Fruit fly (Drosophila melanogaster): ENCODE results near the gene CG13471.

The CG13471 gene

dm6 chr3L:14757464-14758384 lies 24.4 kb upstream of the CG13471 start, which contains the start of gene CG42507:
Gene CG42507, minus strand, starts transcription at chr3L:14757962.
- TF ChIP-seq CG15710 (tag; optimal IDR thresholded peaks at IDR 0.05) (peak; percentile 13), CG17806 (tag; optimal IDR thresholded peaks at IDR 0.05) (no peak), CG32121 (GFP tag; IDR thresholded peaks at IDR 0.05) (peak; percentile 44), gl (tag; optimal IDR thresholded peaks at IDR 0.05) (peak; percentile 29), Pif1A (GFP tag; optimal IDR thresholded peaks at IDR 0.05) (no peak), CG8159 (tag; optimal IDR thresholded peaks at IDR 0.05) (peak; percentile 9), CG13204 (GFP tag; optimal IDR thresholded peaks at IDR 0.05) (peak; percentile 61), rn (GFP tag; IDR thresholded peaks at IDR 0.05) (no peak), CG14655 (GFP tag; optimal IDR thresholded peaks at IDR 0.05) (no peak), Ets98B (GFP tag; IDR thresholded peaks at IDR 0.05) (peak; percentile 61; the same call in 1 of the 2 replicates), EcR (GFP tag; optimal IDR thresholded peaks at IDR 0.05) (peak; percentile 68), CG10348 (GFP tag; IDR thresholded peaks at IDR 0.05) (no peak), CG9948 (tag; optimal IDR thresholded peaks at IDR 0.05) (no peak), Snoo (tag; optimal IDR thresholded peaks at IDR 0.05) (no peak), D1 (tag; optimal IDR thresholded peaks at IDR 0.05) (no peak), Pif1B (GFP tag; optimal IDR thresholded peaks at IDR 0.05) (peak; percentile 16), CG8301 (tag; optimal IDR thresholded peaks at IDR 0.05) (no peak), CG4496 (GFP tag; IDR thresholded peaks at IDR 0.05) (peak; percentile 6; the same call in 1 of the 3 replicates), fd96Ca (GFP tag; IDR thresholded peaks at IDR 0.05) (peak; percentile 50; the same call in 2 of the 3 replicates), CG12605 (GFP tag; IDR thresholded peaks at IDR 0.05) (peak; percentile 58; the same call in 1 of the 2 replicates), CG34367 (tag; optimal IDR thresholded peaks at IDR 0.05) (peak; percentile 33)

DNA sequence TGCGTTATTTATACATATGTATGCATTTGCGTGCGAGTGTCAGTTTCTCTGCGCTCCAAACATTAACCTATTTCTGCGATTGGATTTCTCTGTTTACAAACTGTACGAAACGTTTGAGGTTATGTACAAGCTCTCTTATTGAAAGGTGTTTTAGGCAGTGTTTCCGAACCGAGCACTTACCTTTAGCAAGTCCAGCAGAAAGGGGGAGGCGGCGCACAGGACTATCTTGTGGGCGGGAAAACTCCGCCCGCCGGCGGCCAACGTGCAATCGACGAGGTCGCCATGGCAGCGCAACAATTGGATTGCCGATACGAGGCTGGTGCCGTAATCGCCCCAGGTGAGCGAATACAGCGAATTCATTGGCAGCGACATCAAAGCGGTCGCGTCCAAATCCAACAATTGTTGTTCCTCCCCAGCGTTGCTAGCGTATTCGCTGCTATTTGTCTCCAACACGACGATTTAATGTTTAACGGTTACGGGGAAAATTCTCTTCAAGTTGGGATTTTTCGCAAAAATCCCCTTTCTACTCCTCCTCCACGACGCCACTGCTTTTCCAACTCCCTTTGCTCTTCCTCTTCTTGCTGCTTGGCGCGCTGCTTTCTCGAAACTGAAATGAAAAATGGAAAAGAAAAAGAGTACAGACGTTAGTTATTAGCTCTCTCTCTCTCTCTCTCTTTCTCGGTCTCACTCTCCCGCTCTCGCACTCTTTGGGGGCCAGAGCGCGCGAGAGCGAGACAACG lies 23.6 kb upstream of the CG13471 start:
- TF ChIP-seq Snoo (tag; optimal IDR thresholded peaks at IDR 0.05) (peak; percentile 86), CG34367 (tag; optimal IDR thresholded peaks at IDR 0.05) (peak; percentile 83), gl (tag; optimal IDR thresholded peaks at IDR 0.05) (peak; percentile 46), CG14655 (GFP tag; optimal IDR thresholded peaks at IDR 0.05) (peak; percentile 92), CG12605 (GFP tag; IDR thresholded peaks at IDR 0.05) (peak; percentile 92), CG15710 (tag; optimal IDR thresholded peaks at IDR 0.05) (peak; percentile 83), CG8301 (tag; optimal IDR thresholded peaks at IDR 0.05) (peak; percentile 90), CG8159 (tag; optimal IDR thresholded peaks at IDR 0.05) (peak; percentile 85), CG17806 (tag; optimal IDR thresholded peaks at IDR 0.05) (peak; percentile 79), CG4496 (GFP tag; IDR thresholded peaks at IDR 0.05) (peak; percentile 97), CG13204 (GFP tag; optimal IDR thresholded peaks at IDR 0.05) (peak; percentile 74), fd96Ca (GFP tag; IDR thresholded peaks at IDR 0.05) (peak; percentile 97), Ets98B (GFP tag; IDR thresholded peaks at IDR 0.05) (peak; percentile 94), Pif1A (GFP tag; optimal IDR thresholded peaks at IDR 0.05) (peak; percentile 80), EcR (GFP tag; optimal IDR thresholded peaks at IDR 0.05) (no peak), D1 (tag; optimal IDR thresholded peaks at IDR 0.05) (peak; percentile 30), CG10348 (GFP tag; IDR thresholded peaks at IDR 0.05) (peak; percentile 87), CG9948 (tag; optimal IDR thresholded peaks at IDR 0.05) (peak; percentile 80), Pif1B (GFP tag; optimal IDR thresholded peaks at IDR 0.05) (peak; percentile 72), rn (GFP tag; IDR thresholded peaks at IDR 0.05) (peak; percentile 87), CG32121 (GFP tag; IDR thresholded peaks at IDR 0.05) (peak; percentile 93)

dm6 chr3L:14755951-14756723 lies 22.8 kb upstream of the CG13471 start:
- TF ChIP-seq CG32121 (GFP tag; IDR thresholded peaks at IDR 0.05), result peak; percentile 69
- TF ChIP-seq CG17806 (tag; optimal IDR thresholded peaks at IDR 0.05), result peak; percentile 85
- peak; percentile 75 for TF ChIP-seq CG12605 (GFP tag; IDR thresholded peaks at IDR 0.05)
- peak; percentile 89 for TF ChIP-seq CG8159 (tag; optimal IDR thresholded peaks at IDR 0.05)
- TF ChIP-seq CG9948 (tag; optimal IDR thresholded peaks at IDR 0.05), result peak; percentile 81
- peak; percentile 59 for TF ChIP-seq Ets98B (GFP tag; IDR thresholded peaks at IDR 0.05)
- TF ChIP-seq gl (tag; optimal IDR thresholded peaks at IDR 0.05), result peak; percentile 82
- peak; percentile 68 for TF ChIP-seq CG10348 (GFP tag; IDR thresholded peaks at IDR 0.05)
- TF ChIP-seq D1 (tag; optimal IDR thresholded peaks at IDR 0.05), result peak; percentile 70
- TF ChIP-seq CG14655 (GFP tag; optimal IDR thresholded peaks at IDR 0.05), result peak; percentile 93
- peak; percentile 68 for TF ChIP-seq Snoo (tag; optimal IDR thresholded peaks at IDR 0.05)
- peak; percentile 73 for TF ChIP-seq fd96Ca (GFP tag; IDR thresholded peaks at IDR 0.05)
- TF ChIP-seq Pif1B (GFP tag; optimal IDR thresholded peaks at IDR 0.05), result peak; percentile 49
- peak; percentile 87 for TF ChIP-seq CG15710 (tag; optimal IDR thresholded peaks at IDR 0.05)
- TF ChIP-seq CG4496 (GFP tag; IDR thresholded peaks at IDR 0.05), result peak; percentile 65; the same call in 2 of the 3 replicates
- TF ChIP-seq EcR (GFP tag; optimal IDR thresholded peaks at IDR 0.05), result peak; percentile 93
- TF ChIP-seq rn (GFP tag; IDR thresholded peaks at IDR 0.05), result peak; percentile 17
- TF ChIP-seq Pif1A (GFP tag; optimal IDR thresholded peaks at IDR 0.05), result peak; percentile 82
- peak; percentile 75 for TF ChIP-seq CG34367 (tag; optimal IDR thresholded peaks at IDR 0.05)
- peak; percentile 88 for TF ChIP-seq CG8301 (tag; optimal IDR thresholded peaks at IDR 0.05)
- peak; percentile 84 for TF ChIP-seq CG13204 (GFP tag; optimal IDR thresholded peaks at IDR 0.05)

Data from whole organism, pupa.